Worm (Caenorhabditis elegans): ENCODE results near the gene F45E1.4.

The F45E1.4 gene

ce11 chrX:7977452-7977851, 8.3 kb upstream of the F45E1.4 start:
- TF ChIP-seq nhr-232 (tag; optimal IDR thresholded peaks at IDR 0.05) (no peak), tbx-7 (tag; optimal IDR thresholded peaks at IDR 0.05) (no peak), fkh-10 (GFP tag; optimal IDR thresholded peaks at IDR 0.05) (no peak), npax-4 (tag; optimal IDR thresholded peaks at IDR 0.05) (no peak), pag-3 (tag; optimal IDR thresholded peaks at IDR 0.05; ENCODE audit: borderline replicate concordance) (no peak), unc-3 (GFP tag; conservative IDR thresholded peaks at IDR 0.05) (no peak), unc-3 (tag; optimal IDR thresholded peaks at IDR 0.05) (no peak), unc-42 (tag; optimal IDR thresholded peaks at IDR 0.05) (no peak), gmeb-2 (tag; optimal IDR thresholded peaks at IDR 0.05) (no peak), sox-2 (GFP tag; IDR thresholded peaks at IDR 0.05) (no peak), elt-2 (tag; optimal IDR thresholded peaks at IDR 0.05) (no peak), ref-2 (tag; optimal IDR thresholded peaks at IDR 0.05) (no peak), K02D7.2 (tag; optimal IDR thresholded peaks at IDR 0.05) (no peak), ahr-1 (tag; optimal IDR thresholded peaks at IDR 0.05) (no peak), syd-9 (tag; optimal IDR thresholded peaks at IDR 0.05) (no peak), unc-55 (GFP tag; optimal IDR thresholded peaks at IDR 0.05) (no peak), K09A11.1 (tag; optimal IDR thresholded peaks at IDR 0.05; ENCODE audit: insufficient read depth) (no peak), ceh-2 (tag; optimal IDR thresholded peaks at IDR 0.05) (no peak), hlh-6 (tag; optimal IDR thresholded peaks at IDR 0.05) (no peak), ztf-16 (tag; optimal IDR thresholded peaks at IDR 0.05) (no peak), mec-3 (tag; optimal IDR thresholded peaks at IDR 0.05; ENCODE audit: borderline replicate concordance) (no peak)

- no peak for TF ChIP-seq K09A11.1 (tag; optimal IDR thresholded peaks at IDR 0.05; ENCODE audit: insufficient read depth)
- TF ChIP-seq ref-2 (tag; optimal IDR thresholded peaks at IDR 0.05) = no peak
- TF ChIP-seq syd-9 (tag; optimal IDR thresholded peaks at IDR 0.05) = no peak
- TF ChIP-seq npax-4 (tag; optimal IDR thresholded peaks at IDR 0.05) = no peak
- no peak for TF ChIP-seq pros-1 (tag; optimal IDR thresholded peaks at IDR 0.05)
- TF ChIP-seq fax-1 (tag; optimal IDR thresholded peaks at IDR 0.05) = no peak
- TF ChIP-seq ceh-31 (tag; optimal IDR thresholded peaks at IDR 0.05) = no peak
- TF ChIP-seq mec-3 (tag; optimal IDR thresholded peaks at IDR 0.05; ENCODE audit: borderline replicate concordance) = no peak
- TF ChIP-seq lim-6 (tag; optimal IDR thresholded peaks at IDR 0.05) = no peak
- TF ChIP-seq fkh-10 (GFP tag; optimal IDR thresholded peaks at IDR 0.05) = no peak
- no peak for TF ChIP-seq pha-2 (tag; optimal IDR thresholded peaks at IDR 0.05)
- no peak for TF ChIP-seq ceh-30 (tag; optimal IDR thresholded peaks at IDR 0.05)
- TF ChIP-seq nhr-232 (tag; optimal IDR thresholded peaks at IDR 0.05) = no peak
- no peak for TF ChIP-seq Y22D7AL.16 (tag; optimal IDR thresholded peaks at IDR 0.05)
Observed at ce11 chrX:7982047-7982446, 3.7 kb upstream of the F45E1.4 start, which contains the start of gene his-71. Gene his-71, minus strand, starts transcription at chrX:7982070.

ce11 chrX:7984742-7985141, 1.0 kb upstream of the F45E1.4 start:
- no peak for TF ChIP-seq ceh-2 (tag; optimal IDR thresholded peaks at IDR 0.05)
- no peak for TF ChIP-seq elt-4 (tag; optimal IDR thresholded peaks at IDR 0.05)
- TF ChIP-seq pha-4 (tag; optimal IDR thresholded peaks at IDR 0.05) = no peak
- TF ChIP-seq ceh-9 (tag; optimal IDR thresholded peaks at IDR 0.05) = no peak
- no peak for TF ChIP-seq ceh-45 (GFP tag; IDR thresholded peaks at IDR 0.05)
- no peak for TF ChIP-seq C38D4.7 (GFP tag; optimal IDR thresholded peaks at IDR 0.05)
- TF ChIP-seq pag-3 (tag; optimal IDR thresholded peaks at IDR 0.05; ENCODE audit: borderline replicate concordance) = no peak
- no peak for TF ChIP-seq fkh-10 (GFP tag; optimal IDR thresholded peaks at IDR 0.05)

DNA sequence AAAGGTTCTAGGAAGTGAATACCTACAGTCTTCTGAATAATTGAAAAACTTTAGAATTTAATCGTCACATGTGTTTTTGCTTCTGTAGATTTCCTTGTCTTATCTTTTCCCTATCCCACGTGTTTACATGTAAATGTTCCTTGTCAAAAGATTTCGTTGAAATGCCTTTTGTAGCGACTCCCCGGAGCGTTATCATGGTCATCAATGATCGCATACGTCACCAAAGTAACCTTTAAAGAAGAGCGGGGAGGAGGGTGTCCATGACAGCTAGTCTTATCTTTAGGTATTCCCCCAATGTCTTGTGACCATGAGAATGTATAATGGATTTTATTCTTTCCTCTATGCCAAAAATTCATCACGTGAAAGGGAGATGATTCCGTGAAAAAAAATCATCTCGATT, 1.1 kb downstream of the F45E1.4 start:
- TF ChIP-seq hlh-30 (tag; optimal IDR thresholded peaks at IDR 0.05; ENCODE audit: insufficient read depth) (peak; percentile 33), elt-2 (tag; optimal IDR thresholded peaks at IDR 0.05) (peak; percentile 52), ceh-18 (tag; optimal IDR thresholded peaks at IDR 0.05) (no peak)

DNA sequence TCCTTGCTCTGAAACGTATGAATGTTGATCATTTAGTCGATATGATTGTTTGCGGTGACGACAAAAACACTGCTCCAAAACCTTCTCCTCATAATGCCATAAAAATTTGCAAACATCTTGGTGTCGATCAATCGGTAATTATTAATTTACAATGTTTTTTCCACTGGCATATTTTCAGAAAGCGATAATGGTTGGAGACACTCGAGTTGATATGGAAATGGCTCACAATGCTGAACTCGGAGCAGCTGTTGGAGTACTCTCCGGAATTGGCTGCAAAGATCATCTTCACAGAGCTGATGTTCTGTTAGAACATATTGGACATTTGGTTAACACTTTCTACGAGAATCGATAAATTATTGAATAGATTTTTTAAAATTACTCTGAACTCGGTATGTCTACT, 2.7 kb downstream of the F45E1.4 start:
- TF ChIP-seq C08G9.2 (tag; optimal IDR thresholded peaks at IDR 0.05) (no peak), hlh-6 (tag; optimal IDR thresholded peaks at IDR 0.05) (no peak), gmeb-2 (tag; optimal IDR thresholded peaks at IDR 0.05) (no peak), pag-3 (tag; optimal IDR thresholded peaks at IDR 0.05; ENCODE audit: borderline replicate concordance) (no peak), ceh-18 (tag; optimal IDR thresholded peaks at IDR 0.05) (no peak), unc-86 (tag; optimal IDR thresholded peaks at IDR 0.05) (no peak), eyg-1 (tag; optimal IDR thresholded peaks at IDR 0.05) (no peak), unc-42 (tag; optimal IDR thresholded peaks at IDR 0.05) (no peak), madf-2 (tag; optimal IDR thresholded peaks at IDR 0.05) (no peak), nhr-232 (tag; optimal IDR thresholded peaks at IDR 0.05) (no peak), tbx-2 (tag; optimal IDR thresholded peaks at IDR 0.05) (no peak)

Measured in whole organism, late embryonic.